Worm (Caenorhabditis elegans): ENCODE measurements around the gene rabr-4.

Gene rabr-4

DNA sequence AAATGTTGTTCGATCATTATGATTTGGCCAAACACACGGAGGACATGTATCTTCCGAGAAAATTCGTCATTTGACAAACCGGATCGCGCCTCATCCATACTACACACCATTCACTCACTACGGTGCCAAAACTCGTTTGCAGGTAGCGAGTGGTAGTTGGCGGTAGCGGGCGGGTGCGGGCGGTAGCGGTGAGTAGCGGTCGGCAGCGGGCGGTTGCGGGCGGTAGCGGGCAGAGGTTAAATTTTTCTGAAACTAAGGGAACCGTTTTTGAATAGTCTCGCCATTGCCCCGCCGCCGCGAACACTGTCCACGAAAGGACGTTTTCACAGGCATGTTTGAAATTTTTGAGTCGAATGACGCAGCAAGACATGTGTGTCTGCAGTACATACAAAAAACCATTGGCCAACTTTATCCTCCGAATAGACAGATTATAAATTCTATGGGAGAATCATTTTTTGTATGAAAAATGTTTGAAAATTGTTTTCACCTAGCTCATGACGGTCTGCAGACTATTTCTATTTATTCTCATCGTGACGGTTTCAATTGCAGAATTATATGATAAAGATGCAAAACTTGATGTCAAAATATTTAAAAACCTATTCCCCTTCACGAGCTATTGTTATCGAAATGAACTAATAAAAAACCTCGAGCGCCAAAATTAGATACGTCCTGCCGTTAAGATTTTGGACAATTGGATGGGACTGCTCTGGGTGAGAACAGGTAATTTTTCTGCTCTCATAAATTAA, 15.7 kb downstream of the rabr-4 start, which contains the start of gene F11A5.16:
Gene F11A5.16 (plus strand): TSS at position 696 of the 746 bp plus-strand sequence.
- TF ChIP-seq mep-1 (tag; optimal IDR thresholded peaks at IDR 0.05) (no peak), ham-2 (GFP tag; optimal IDR thresholded peaks at IDR 0.05) (no peak), pha-4 (tag; optimal IDR thresholded peaks at IDR 0.05) (no peak), unc-39 (tag; optimal IDR thresholded peaks at IDR 0.05) (no peak), lin-13 (tag; optimal IDR thresholded peaks at IDR 0.05) (no peak), mls-2 (tag; optimal IDR thresholded peaks at IDR 0.05) (no peak), M03D4.4 (tag; optimal IDR thresholded peaks at IDR 0.05) (no peak), ceh-43 (GFP tag; optimal IDR thresholded peaks at IDR 0.05) (no peak), nhr-28 (tag; optimal IDR thresholded peaks at IDR 0.05) (no peak), cnd-1 (tag; optimal IDR thresholded peaks at IDR 0.05) (no peak), lin-32 (GFP tag; optimal IDR thresholded peaks at IDR 0.05) (no peak), ces-1 (GFP tag; optimal IDR thresholded peaks at IDR 0.05) (no peak), zip-8 (tag; optimal IDR thresholded peaks at IDR 0.05) (no peak), nhr-237 (tag; optimal IDR thresholded peaks at IDR 0.05) (no peak), elt-3 (tag; optimal IDR thresholded peaks at IDR 0.05) (no peak)

DNA sequence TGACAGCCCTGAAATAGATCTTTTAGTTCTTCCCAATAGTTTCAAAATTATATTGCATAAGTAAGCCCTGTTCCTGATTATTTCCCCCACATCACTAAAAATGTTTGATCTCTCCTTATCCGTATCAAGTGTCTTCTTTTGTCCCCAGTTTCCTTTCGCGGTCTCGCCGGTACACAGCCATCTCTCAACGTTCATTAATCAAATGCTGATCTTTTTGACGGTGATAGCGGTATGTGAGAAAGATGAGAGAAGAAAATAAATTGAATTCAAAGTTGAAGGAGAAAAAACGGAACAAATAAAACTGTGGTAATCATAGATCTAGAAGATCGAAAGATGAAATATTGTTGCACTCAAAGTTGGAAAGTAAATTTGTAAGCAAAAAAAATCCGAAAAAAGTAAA, 17.0 kb downstream of the rabr-4 start:
- TF ChIP-seq bed-3 (GFP tag; optimal IDR thresholded peaks at IDR 0.05) (no peak), M03D4.4 (tag; optimal IDR thresholded peaks at IDR 0.05) (no peak), ces-1 (GFP tag; optimal IDR thresholded peaks at IDR 0.05) (no peak), sptf-1 (tag; optimal IDR thresholded peaks at IDR 0.05) (no peak), mep-1 (tag; optimal IDR thresholded peaks at IDR 0.05) (no peak), hlh-1 (tag; optimal IDR thresholded peaks at IDR 0.05) (no peak), tbx-8 (GFP tag; optimal IDR thresholded peaks at IDR 0.05) (no peak), ceh-39 (tag; optimal IDR thresholded peaks at IDR 0.05) (no peak), unc-39 (tag; optimal IDR thresholded peaks at IDR 0.05) (no peak), mls-2 (tag; optimal IDR thresholded peaks at IDR 0.05) (no peak), unc-120 (tag; optimal IDR thresholded peaks at IDR 0.05; ENCODE audit: poor library complexity, severe bottlenecking) (no peak), unc-62 (GFP tag; optimal IDR thresholded peaks at IDR 0.05) (no peak), nhr-2 (tag; optimal IDR thresholded peaks at IDR 0.05) (no peak), snpc-4 (tag; optimal IDR thresholded peaks at IDR 0.05) (no peak)

DNA sequence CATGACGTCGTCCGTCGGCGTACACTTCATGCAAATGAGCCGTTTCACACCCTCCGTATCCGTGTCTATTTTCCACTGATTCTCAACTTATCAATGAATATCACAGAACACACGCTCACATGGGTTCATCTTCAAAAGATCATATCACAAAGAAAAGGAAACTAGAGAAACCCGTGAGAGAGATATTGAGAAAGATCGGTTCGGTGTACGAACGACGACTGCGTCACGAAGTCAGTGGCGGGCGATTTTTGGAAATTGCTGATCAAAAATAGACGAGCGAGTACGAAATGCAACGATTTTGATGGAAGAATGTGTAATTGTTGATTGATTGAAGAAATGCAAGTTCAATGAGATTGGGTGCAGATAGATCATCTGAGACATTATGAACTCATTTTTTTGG, 18.6 kb downstream of the rabr-4 start:
- TF ChIP-seq zip-8 (tag; optimal IDR thresholded peaks at IDR 0.05), result no peak
- TF ChIP-seq elt-3 (tag; optimal IDR thresholded peaks at IDR 0.05), result no peak
- no peak for TF ChIP-seq ceh-83 (GFP tag; optimal IDR thresholded peaks at IDR 0.05)
- TF ChIP-seq snpc-4 (tag; optimal IDR thresholded peaks at IDR 0.05), result no peak
- no peak for TF ChIP-seq unc-62 (GFP tag; optimal IDR thresholded peaks at IDR 0.05)
- no peak for TF ChIP-seq flh-1 (GFP tag; optimal IDR thresholded peaks at IDR 0.05)
- TF ChIP-seq sptf-1 (tag; optimal IDR thresholded peaks at IDR 0.05), result no peak
- TF ChIP-seq ceh-43 (GFP tag; optimal IDR thresholded peaks at IDR 0.05), result no peak
- no peak for TF ChIP-seq lsy-2 (tag; optimal IDR thresholded peaks at IDR 0.05)
- no peak for TF ChIP-seq nhr-237 (tag; optimal IDR thresholded peaks at IDR 0.05)
- no peak for TF ChIP-seq nhr-28 (tag; optimal IDR thresholded peaks at IDR 0.05)
- TF ChIP-seq bed-3 (GFP tag; optimal IDR thresholded peaks at IDR 0.05), result no peak
- TF ChIP-seq tbx-8 (GFP tag; optimal IDR thresholded peaks at IDR 0.05), result no peak
- no peak for TF ChIP-seq mls-2 (tag; optimal IDR thresholded peaks at IDR 0.05)
- no peak for TF ChIP-seq elt-1 (tag; optimal IDR thresholded peaks at IDR 0.05; ENCODE audit: borderline replicate concordance, insufficient read depth)
- no peak for TF ChIP-seq lin-13 (tag; optimal IDR thresholded peaks at IDR 0.05)
- no peak for TF ChIP-seq mab-5 (tag; optimal IDR thresholded peaks at IDR 0.05)

DNA sequence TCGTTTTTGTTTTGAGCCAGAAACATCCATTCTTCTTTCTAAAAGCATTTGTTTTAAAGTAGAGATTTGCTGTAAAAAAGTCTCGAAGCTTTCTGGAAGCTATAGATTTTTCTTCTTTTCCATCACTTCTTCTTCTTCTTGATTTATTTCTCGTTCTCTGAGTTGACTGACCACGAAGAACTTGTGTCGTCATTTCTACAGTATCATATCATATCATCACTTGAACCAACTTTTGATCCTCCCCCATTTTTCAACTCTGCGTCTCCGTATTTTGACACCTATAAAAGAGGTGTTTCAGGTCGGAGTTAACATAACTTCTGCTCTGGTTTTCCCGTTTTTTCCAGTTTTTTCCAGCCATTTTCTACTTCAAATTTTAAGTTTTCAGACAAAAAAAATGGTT, 19.8 kb downstream of the rabr-4 start, which contains the start of gene F11A5.9:
Gene F11A5.9 (plus strand): TSS at position 386 of the 400 bp plus-strand sequence.
- TF ChIP-seq nhr-2 (tag; optimal IDR thresholded peaks at IDR 0.05) (no peak), ces-1 (GFP tag; optimal IDR thresholded peaks at IDR 0.05) (no peak), hlh-1 (tag; optimal IDR thresholded peaks at IDR 0.05) (no peak), sptf-1 (tag; optimal IDR thresholded peaks at IDR 0.05) (no peak), snpc-4 (tag; optimal IDR thresholded peaks at IDR 0.05) (no peak), nhr-237 (tag; optimal IDR thresholded peaks at IDR 0.05) (no peak), lsy-2 (tag; optimal IDR thresholded peaks at IDR 0.05) (no peak)

DNA sequence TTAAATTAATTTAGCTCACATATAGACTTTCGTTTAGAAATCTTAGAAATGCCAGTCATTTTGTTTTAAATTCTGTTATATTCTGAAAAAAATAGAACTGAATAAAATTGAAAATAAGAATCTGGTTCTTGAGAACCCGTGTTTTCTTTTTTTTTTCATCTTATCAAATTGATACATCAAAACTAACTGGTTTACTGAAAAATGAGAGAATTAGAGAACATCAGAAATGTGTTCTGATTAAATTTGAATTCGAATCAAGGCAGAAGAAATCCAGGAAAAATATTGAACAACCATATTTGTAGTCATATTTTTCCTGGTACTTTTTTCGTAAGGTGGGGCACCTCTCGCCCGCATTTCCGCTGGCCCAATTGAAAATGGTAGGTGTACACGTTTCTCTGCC, 23.8 kb downstream of the rabr-4 start, which contains the start of gene F11A5.15:
Gene F11A5.15 (minus strand): TSS at position 101 of the 400 bp plus-strand sequence.
- TF ChIP-seq M03D4.4 (tag; optimal IDR thresholded peaks at IDR 0.05) (no peak), hlh-1 (tag; optimal IDR thresholded peaks at IDR 0.05) (no peak), ceh-43 (GFP tag; optimal IDR thresholded peaks at IDR 0.05) (no peak), drap-1 (GFP tag; optimal IDR thresholded peaks at IDR 0.05) (no peak), lin-13 (tag; optimal IDR thresholded peaks at IDR 0.05) (no peak), ham-2 (GFP tag; optimal IDR thresholded peaks at IDR 0.05) (no peak), flh-1 (GFP tag; optimal IDR thresholded peaks at IDR 0.05) (no peak), cnd-1 (tag; optimal IDR thresholded peaks at IDR 0.05) (no peak), nhr-28 (tag; optimal IDR thresholded peaks at IDR 0.05) (no peak), mab-5 (tag; optimal IDR thresholded peaks at IDR 0.05) (no peak), ztf-11 (tag; optimal IDR thresholded peaks at IDR 0.05) (no peak), snpc-4 (tag; optimal IDR thresholded peaks at IDR 0.05) (no peak), lin-32 (GFP tag; optimal IDR thresholded peaks at IDR 0.05) (no peak), lsy-2 (tag; optimal IDR thresholded peaks at IDR 0.05) (no peak), nhr-2 (tag; optimal IDR thresholded peaks at IDR 0.05) (no peak), sptf-1 (tag; optimal IDR thresholded peaks at IDR 0.05) (no peak)

Measured in whole organism, mixed stage, embryonic.